Worm (Caenorhabditis elegans) whole organism, L4/young adult: ENCODE data around the gene lys-1.

ENCODE experiments used
- W03F9.2 ChIP-seq: fragments of 150-350 bp; optimal IDR thresholded peaks from 2 replicates; lab custom pipeline; 2014; ENCODE audit warnings: missing biosample characterization, missing genetic modification characterization
- dao-5 ChIP-seq: sonication (generic microtip); optimal IDR thresholded peaks from 2 replicates; lab custom pipeline; 2016; ENCODE audit warnings: missing genotype, missing genetic modification characterization, moderate library complexity, missing compliant biosample characterization
- him-1 ChIP-seq: sonication (generic microtip); optimal IDR thresholded peaks from 2 replicates; lab custom pipeline; 2016; ENCODE audit warnings: missing genotype, missing genetic modification reagents, missing genetic modification characterization, missing compliant biosample characterization

lys-1 gene

ce11 chrV:10276038-10276437 is 1.7 kb upstream of the lys-1 start:
- TF ChIP-seq W03F9.2 (no peak), dao-5 (tag; lab: Kevin White, UChicago) (no peak), him-1 (no peak)

ce11 chrV:10280112-10280511 is 2.4 kb downstream of the lys-1 start:
- TF ChIP-seq W03F9.2: no peak
- no peak for TF ChIP-seq him-1

DNA sequence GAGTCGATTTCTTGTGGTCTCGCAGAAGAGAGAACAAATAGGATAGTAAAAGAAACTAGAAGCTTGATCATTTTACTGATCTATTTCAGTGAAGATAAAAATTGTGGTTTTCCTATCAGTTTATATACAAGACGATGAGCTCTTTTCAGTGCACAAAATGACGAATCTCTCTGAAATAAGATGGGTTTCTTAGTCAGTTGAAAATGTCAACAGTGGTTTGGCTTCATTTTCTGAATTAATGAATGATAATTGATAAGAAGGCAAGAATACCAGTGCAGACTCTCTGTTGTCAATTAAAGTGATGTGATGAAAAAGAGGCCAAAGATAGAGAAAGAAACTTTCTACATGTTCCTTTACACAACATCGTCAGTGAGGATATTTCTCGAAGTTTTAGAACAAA is 3.7 kb downstream of the lys-1 start, which contains the start of gene lys-2:
TSS of gene lys-2 (minus strand) at position 101 of the 400 bp plus-strand sequence.
- TF ChIP-seq W03F9.2 (no peak), him-1 (no peak), dao-5 (tag; lab: Kevin White, UChicago) (no peak)

DNA sequence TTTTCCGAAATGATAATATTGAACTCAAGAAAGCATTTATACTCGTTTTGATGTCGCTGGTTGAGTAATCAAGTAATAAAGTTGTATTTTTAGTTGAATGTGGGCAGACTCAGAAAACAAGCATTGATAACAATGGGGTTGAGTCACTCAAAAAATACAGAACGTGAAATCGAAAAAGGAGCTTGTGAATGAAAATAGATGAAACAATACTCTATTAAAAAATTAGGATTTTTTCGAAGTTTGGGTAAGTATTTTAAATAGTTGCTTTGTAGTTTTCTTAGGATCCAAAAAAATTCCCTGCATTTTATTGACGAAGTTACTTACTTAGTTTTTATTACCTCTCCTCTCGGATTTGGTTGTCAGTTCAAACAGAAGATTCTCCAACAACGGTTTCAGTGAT is 5.7 kb downstream of the lys-1 start, which contains the start of gene lys-3:
TSS of gene lys-3 (minus strand) at position 101 of the 400 bp plus-strand sequence.
- TF ChIP-seq him-1 (no peak), dao-5 (tag; lab: Kevin White, UChicago) (no peak)

ce11 chrV:10285853-10286252 is 8.1 kb downstream of the lys-1 start:
- TF ChIP-seq him-1: no peak
- TF ChIP-seq dao-5 (tag; lab: Kevin White, UChicago): no peak
- TF ChIP-seq W03F9.2: no peak

DNA sequence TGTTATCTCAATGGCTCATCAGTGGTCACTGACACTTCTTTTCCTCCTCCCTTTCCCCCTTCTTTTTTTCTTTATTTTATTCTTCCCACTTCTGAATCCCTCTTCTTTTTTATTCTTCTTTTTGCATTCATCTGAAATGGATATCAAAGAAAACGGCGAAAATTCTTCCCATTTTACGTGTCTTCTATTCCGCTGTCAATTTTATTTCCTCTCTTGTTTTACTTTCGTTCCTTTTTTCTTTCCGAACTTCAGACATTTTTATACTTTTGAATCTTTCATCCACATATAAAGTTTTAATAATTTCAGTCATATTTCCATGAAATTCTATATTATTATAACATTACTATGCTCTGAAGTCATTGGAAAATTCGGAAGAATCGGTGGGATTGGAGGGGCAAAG is 9.6 kb downstream of the lys-1 start, which contains the start of gene B0024.3:
TSS of gene B0024.3 (plus strand) at position 301 of the 400 bp plus-strand sequence.
- TF ChIP-seq W03F9.2: no peak
- TF ChIP-seq him-1: no peak
- no peak for TF ChIP-seq dao-5 (tag; lab: Kevin White, UChicago)

DNA sequence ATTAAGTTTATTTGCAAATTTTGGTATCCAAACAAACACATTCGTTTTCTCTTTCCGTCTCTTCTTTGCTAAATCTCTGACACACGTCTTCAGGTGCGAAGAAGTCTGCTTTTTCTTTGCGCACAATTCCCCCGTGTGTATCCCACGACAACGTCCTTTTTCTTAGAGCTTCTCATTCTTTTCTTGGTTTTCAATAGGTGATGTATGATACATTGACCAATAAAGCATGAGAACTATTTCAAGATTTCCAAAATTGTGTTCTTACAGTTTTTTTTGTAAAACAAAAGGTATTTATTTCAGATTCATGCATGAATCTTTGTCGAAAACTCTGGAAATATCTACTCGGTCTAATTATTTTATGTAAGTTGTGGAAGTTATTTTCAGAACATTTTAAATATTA is 12.0 kb downstream of the lys-1 start, which contains the start of gene B0024.15:
TSS of gene B0024.15 (plus strand) at position 301 of the 400 bp plus-strand sequence.
- TF ChIP-seq him-1 (no peak), W03F9.2 (no peak)

DNA sequence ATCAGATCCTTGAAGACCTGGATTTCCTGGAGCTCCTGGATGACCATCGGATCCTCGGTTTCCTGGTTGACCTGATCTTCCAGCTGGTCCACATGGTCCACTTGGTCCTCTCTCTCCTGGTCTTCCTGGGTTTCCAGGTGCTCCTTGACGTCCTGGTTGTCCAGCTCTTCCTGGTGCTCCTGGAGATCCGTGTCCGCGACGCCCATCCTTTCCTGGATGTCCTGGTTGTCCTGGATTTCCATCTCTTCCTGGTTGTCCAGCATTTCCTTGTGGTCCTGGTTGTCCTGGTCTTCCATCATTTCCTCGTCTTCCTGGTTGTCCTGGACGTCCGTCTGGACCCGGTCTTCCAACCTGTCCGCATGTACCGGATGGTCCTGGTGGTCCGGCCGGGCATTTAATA is 14.1 kb downstream of the lys-1 start:
- TF ChIP-seq him-1 (no peak), dao-5 (tag; lab: Kevin White, UChicago) (no peak), W03F9.2 (no peak)

- TF ChIP-seq him-1: no peak
- no peak for TF ChIP-seq W03F9.2
- no peak for TF ChIP-seq dao-5 (tag; lab: Kevin White, UChicago)
These were observed 15.2 kb downstream of the lys-1 start, which contains the start of gene col-149 for ce11 chrV:10292819-10293357. Gene col-149 (minus strand): TSS chrV:10292869.

ce11 chrV:10294549-10294948 is 16.8 kb downstream of the lys-1 start, which contains the start of gene col-150:
Gene col-150 (minus strand): TSS chrV:10294649.
- TF ChIP-seq him-1 (no peak), dao-5 (tag; lab: Kevin White, UChicago) (no peak), W03F9.2 (no peak)

ce11 chrV:10297099-10297498 is 19.4 kb downstream of the lys-1 start, which contains the start of gene B0024.4:
Gene B0024.4 (plus strand): TSS chrV:10297399.
- TF ChIP-seq dao-5 (tag; lab: Kevin White, UChicago) (no peak), W03F9.2 (no peak), him-1 (no peak)

DNA sequence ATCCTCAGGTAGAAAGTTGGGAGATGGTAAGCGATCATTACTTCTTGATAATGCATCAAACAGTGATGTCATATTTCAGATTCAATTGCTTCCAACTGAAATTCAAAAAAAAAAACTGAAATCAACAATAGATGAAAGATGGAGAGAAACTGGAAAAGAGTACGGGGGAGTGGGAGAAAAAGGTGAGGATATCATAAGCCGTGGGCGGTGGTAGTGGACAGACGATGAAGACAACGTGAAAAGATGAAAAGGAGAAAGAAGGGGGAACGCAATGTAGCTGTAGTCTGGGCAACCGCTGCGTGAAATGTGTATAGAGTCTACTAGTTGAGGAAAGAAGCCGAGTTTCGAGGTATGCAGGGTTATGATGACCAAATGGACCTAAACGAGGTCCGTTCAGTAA is 29.6 kb downstream of the lys-1 start, which contains the start of gene che-12:
TSS of gene che-12 (minus strand) at position 101 of the 400 bp plus-strand sequence.
- no peak for TF ChIP-seq him-1
- TF ChIP-seq W03F9.2: no peak
- no peak for TF ChIP-seq dao-5 (tag; lab: Kevin White, UChicago)

- TF ChIP-seq W03F9.2 (no peak), him-1 (no peak), dao-5 (tag; lab: Kevin White, UChicago) (no peak)
These were observed 36.2 kb downstream of the lys-1 start, which contains the start of gene gcy-6 for ce11 chrV:10313953-10314352. Gene gcy-6 (minus strand): TSS chrV:10314053.

- TF ChIP-seq dao-5 (tag; lab: Kevin White, UChicago) (no peak), him-1 (no peak), W03F9.2 (no peak)
These were observed 36.7 kb downstream of the lys-1 start, which contains the start of gene trx-2 for ce11 chrV:10314371-10314770. Gene trx-2 (plus strand): TSS chrV:10314671.

DNA sequence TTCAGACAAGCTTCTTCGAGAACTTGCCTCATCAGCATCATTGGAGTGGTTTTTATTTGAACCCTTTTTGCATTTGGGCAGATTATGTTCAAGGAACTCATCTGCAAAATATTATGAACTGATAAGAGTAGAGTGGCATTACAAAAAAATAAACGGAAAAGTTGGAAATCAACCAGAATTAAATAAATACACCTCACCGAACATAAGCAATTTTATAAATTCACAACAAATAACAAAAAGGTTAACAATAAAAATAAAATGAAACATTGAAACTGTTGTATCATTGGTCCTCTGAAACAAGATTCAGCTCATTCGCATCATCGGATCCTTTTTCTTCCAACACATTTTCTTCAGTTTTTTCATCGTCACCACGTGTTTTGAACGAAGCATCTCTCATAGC is 39.6 kb downstream of the lys-1 start, which contains the start of gene asps-1:
TSS of gene asps-1 (minus strand) at position 101 of the 400 bp plus-strand sequence.
- TF ChIP-seq W03F9.2 (no peak), him-1 (no peak), dao-5 (tag; lab: Kevin White, UChicago) (no peak)

DNA sequence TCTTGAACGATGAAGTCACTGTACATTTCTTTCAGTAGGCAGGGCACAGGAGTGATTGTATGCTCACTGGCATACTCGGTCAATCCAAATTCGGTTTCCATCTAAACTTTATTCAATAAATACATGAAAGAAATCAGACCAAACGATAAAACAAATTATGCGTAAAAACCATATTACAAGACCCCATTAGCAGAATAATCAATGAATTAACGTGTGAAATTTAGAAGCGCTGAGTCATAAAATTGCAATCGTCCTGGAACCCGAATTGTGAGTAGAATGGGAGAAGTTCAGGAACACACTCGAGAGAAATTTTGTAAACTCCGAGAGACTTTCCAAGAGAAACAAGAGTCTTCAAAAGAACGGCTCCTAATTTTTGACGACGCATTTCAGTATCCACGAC is 41.7 kb downstream of the lys-1 start, which contains the start of gene B0024.11:
TSS of gene B0024.11 (minus strand) at position 101 of the 400 bp plus-strand sequence.
- TF ChIP-seq dao-5 (tag; lab: Kevin White, UChicago): no peak
- TF ChIP-seq W03F9.2: no peak
- TF ChIP-seq him-1: no peak
